ENCODE assay signal across 2 fruit fly cellular contexts in the genomic region with DNA sequence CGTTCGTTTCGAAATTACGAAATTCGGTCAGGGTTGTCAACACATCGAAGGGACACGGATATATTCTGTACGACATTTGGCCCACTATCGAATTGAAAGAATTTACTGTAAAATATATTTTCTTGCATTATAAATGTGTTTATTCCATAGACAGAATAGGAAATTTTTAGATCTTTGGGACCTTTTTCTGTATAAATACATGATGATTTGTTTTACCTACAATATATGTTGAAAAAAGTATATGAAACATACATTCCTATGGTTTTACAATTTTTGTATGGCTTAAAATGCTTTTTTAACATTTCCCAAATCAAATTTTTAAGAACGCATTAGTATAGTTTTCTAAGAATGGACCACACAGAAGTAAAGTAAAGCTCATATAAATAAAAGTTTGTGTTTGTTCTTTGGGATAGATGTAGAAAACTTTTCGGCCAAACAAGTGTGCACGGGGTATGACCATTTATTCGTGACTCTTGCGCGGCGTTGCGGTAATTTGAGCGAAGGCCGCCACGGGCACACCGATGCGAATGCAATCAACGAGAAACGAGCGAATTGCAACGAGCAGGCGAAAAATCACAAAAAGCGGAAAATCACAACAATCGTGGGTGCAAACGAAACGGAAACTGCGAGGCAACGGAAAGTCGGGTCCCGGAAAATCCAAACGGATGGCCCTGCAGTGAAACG.
TF ChIP-seq lines count a peak whose summit lies in the region.

A gene (minus strand): TSS at position 177 of the 684 bp plus-strand sequence.
A gene (minus strand): TSS at position 177 of the 684 bp plus-strand sequence.
A gene (plus strand): TSS at position 540 of the 684 bp plus-strand sequence.

TF ChIP-seq in whole organism, adult, 20 proteins besides CTCF, POLR2A, EP300 and RAD21 (continued from another document):
- no peak for TF ChIP-seq CG5204 (GFP tag; optimal IDR thresholded peaks at IDR 0.05; lab: Kevin White, UChicago)
- peak; percentile 34 for TF ChIP-seq CG11617 (GFP tag; optimal IDR thresholded peaks at IDR 0.05; lab: Kevin White, UChicago)
- TF ChIP-seq pad (GFP tag; optimal IDR thresholded peaks at IDR 0.05; lab: Kevin White, UChicago) = no peak

TF ChIP-seq in whole organism, embryonic, 481 proteins besides CTCF, POLR2A, EP300 and RAD21 (continued from another document and continues in another):
- TF ChIP-seq Sry-δ (GFP tag; optimal IDR thresholded peaks at IDR 0.05; lab: Kevin White, UChicago) (peak; percentile 60), CG4730 (GFP tag; IDR thresholded peaks at IDR 0.05; lab: Robert Waterston, UW) (no peak), tap (tag; optimal IDR thresholded peaks at IDR 0.05; lab: Kevin White, UChicago) (no peak), Myb (GFP tag; optimal IDR thresholded peaks at IDR 0.05; lab: Kevin White, UChicago) (peak; percentile 41), ab (GFP tag; optimal IDR thresholded peaks at IDR 0.05; lab: Kevin White, UChicago) (no peak), CG4617 (GFP tag; optimal IDR thresholded peaks at IDR 0.05; lab: Kevin White, UChicago; ENCODE audit: borderline replicate concordance) (peak; percentile 58), Max (GFP tag; optimal IDR thresholded peaks at IDR 0.05; lab: Kevin White, UChicago) (no peak), CG2889 (GFP tag; IDR thresholded peaks at IDR 0.05; lab: Robert Waterston, UW) (no peak), CG12104 (GFP tag; optimal IDR thresholded peaks at IDR 0.05; lab: Kevin White, UChicago) (peak; percentile 24), hth (optimal IDR thresholded peaks at IDR 0.05; lab: Kevin White, UChicago) (no peak), CG11560 (tag; IDR thresholded peaks at IDR 0.05; lab: Robert Waterston, UW) (no peak), dmrt11E (tag; optimal IDR thresholded peaks at IDR 0.05; lab: Kevin White, UChicago) (no peak), vvl (GFP tag; IDR thresholded peaks at IDR 0.05; lab: Robert Waterston, UW) (peak; percentile 21; the same call in 1 of the 2 replicates), CG14710 (tag; optimal IDR thresholded peaks at IDR 0.05; lab: Kevin White, UChicago) (peak; percentile 80), gsb (GFP tag; IDR thresholded peaks at IDR 0.05; lab: Robert Waterston, UW) (no peak), wdn (GFP tag; IDR thresholded peaks at IDR 0.05; lab: Robert Waterston, UW) (no peak), tll (GFP tag; optimal IDR thresholded peaks at IDR 0.05; lab: Kevin White, UChicago) (peak in 1 of 2 experiments; percentile 25), br (optimal IDR thresholded peaks at IDR 0.05; lab: Kevin White, UChicago) (no peak), CG18476 (GFP tag; optimal IDR thresholded peaks at IDR 0.05; lab: Kevin White, UChicago) (peak; percentile 6), CG17328 (GFP tag; IDR thresholded peaks at IDR 0.05; lab: Robert Waterston, UW) (no peak), Hr3 (GFP tag; optimal IDR thresholded peaks at IDR 0.05; lab: Kevin White, UChicago) (peak; percentile 53), CG34422 (GFP tag; IDR thresholded peaks at IDR 0.05; lab: Robert Waterston, UW) (peak; percentile 35; the same call in 1 of the 3 replicates), CG17568 (GFP tag; optimal IDR thresholded peaks at IDR 0.05; lab: Kevin White, UChicago) (no peak), gt (GFP tag; IDR thresholded peaks at IDR 0.05; lab: Robert Waterston, UW) (no peak), bcd (GFP tag; optimal IDR thresholded peaks at IDR 0.05; lab: Kevin White, UChicago) (no peak), HLH4C (GFP tag; IDR thresholded peaks at IDR 0.05; lab: Robert Waterston, UW; ENCODE audit: partially characterized antibody) (0 out of 3 replicates have a peak, but pooled peaks have one; percentile 28), ara (GFP tag; IDR thresholded peaks at IDR 0.05; lab: Robert Waterston, UW) (no peak), CG1647 (GFP tag; optimal IDR thresholded peaks at IDR 0.05; lab: Kevin White, UChicago) (no peak), CG7963 (GFP tag; IDR thresholded peaks at IDR 0.05; lab: Robert Waterston, UW; ENCODE audit: partially characterized antibody) (0 out of 3 replicates have a peak, but pooled peaks have one; percentile 48), CG13123 (GFP tag; optimal IDR thresholded peaks at IDR 0.05; lab: Kevin White, UChicago) (no peak), pnt (GFP tag; optimal IDR thresholded peaks at IDR 0.05; lab: Kevin White, UChicago) (no peak), zfh1 (GFP tag; IDR thresholded peaks at IDR 0.05; lab: Robert Waterston, UW) (no peak), ftz-f1 (GFP tag; optimal IDR thresholded peaks at IDR 0.05; lab: Kevin White, UChicago) (no peak), al (GFP tag; IDR thresholded peaks at IDR 0.05; lab: Robert Waterston, UW) (peak; percentile 26; the same call in 1 of the 2 replicates), Camta (GFP tag; optimal IDR thresholded peaks at IDR 0.05; lab: Kevin White, UChicago) (peak; percentile 40), CG6654 (GFP tag; optimal IDR thresholded peaks at IDR 0.05; lab: Kevin White, UChicago) (no peak), ssp (GFP tag; IDR thresholded peaks at IDR 0.05; lab: Robert Waterston, UW) (peak; percentile 96), trem (tag; optimal IDR thresholded peaks at IDR 0.05; lab: Kevin White, UChicago) (peak; percentile 38), schlank (tag; optimal IDR thresholded peaks at IDR 0.05; lab: Kevin White, UChicago) (no peak), CG5180 (GFP tag; optimal IDR thresholded peaks at IDR 0.05; lab: Kevin White, UChicago) (no peak), Dfd (GFP tag; optimal IDR thresholded peaks at IDR 0.05; lab: Kevin White, UChicago) (no peak), CG11456 (GFP tag; IDR thresholded peaks at IDR 0.05; lab: Robert Waterston, UW) (peak; percentile 25; the same call in 2 of the 3 replicates), chif (GFP tag; optimal IDR thresholded peaks at IDR 0.05; lab: Kevin White, UChicago) (peak in 1 of 2 experiments; percentile 7), Hey (tag; optimal IDR thresholded peaks at IDR 0.05; lab: Kevin White, UChicago) (no peak), CG15601 (tag; optimal IDR thresholded peaks at IDR 0.05; lab: Kevin White, UChicago) (no peak), hkb (optimal IDR thresholded peaks at IDR 0.05; lab: Kevin White, UChicago) (no peak), hkb (GFP tag; IDR thresholded peaks at IDR 0.05; lab: Robert Waterston, UW) (no peak), nmo (GFP tag; optimal IDR thresholded peaks at IDR 0.05; lab: Kevin White, UChicago) (peak; percentile 45), CG15514 (GFP tag; optimal IDR thresholded peaks at IDR 0.05; lab: Kevin White, UChicago) (peak; percentile 42), Scr (GFP tag; IDR thresholded peaks at IDR 0.05; lab: Robert Waterston, UW; ENCODE audit: partially characterized antibody) (peak; percentile 52), CG12219 (GFP tag; optimal IDR thresholded peaks at IDR 0.05; lab: Kevin White, UChicago) (no peak), CG6254 (GFP tag; optimal IDR thresholded peaks at IDR 0.05; lab: Kevin White, UChicago) (no peak), CG6683 (GFP tag; optimal IDR thresholded peaks at IDR 0.05; lab: Kevin White, UChicago) (no peak), CG10431 (GFP tag; optimal IDR thresholded peaks at IDR 0.05; lab: Kevin White, UChicago) (no peak), aop (GFP tag; IDR thresholded peaks at IDR 0.05; lab: Robert Waterston, UW) (no peak), CG16815 (GFP tag; optimal IDR thresholded peaks at IDR 0.05; lab: Kevin White, UChicago) (no peak), cato (GFP tag; optimal IDR thresholded peaks at IDR 0.05; lab: Kevin White, UChicago; ENCODE audit: borderline replicate concordance) (peak; percentile 7), YL-1 (GFP tag; optimal IDR thresholded peaks at IDR 0.05; lab: Kevin White, UChicago) (peak; percentile 43), CG6854 (GFP tag; optimal IDR thresholded peaks at IDR 0.05; lab: Kevin White, UChicago) (no peak), CG18619 (GFP tag; optimal IDR thresholded peaks at IDR 0.05; lab: Kevin White, UChicago) (no peak), CG8089 (GFP tag; optimal IDR thresholded peaks at IDR 0.05; lab: Kevin White, UChicago) (peak; percentile 17), ap (GFP tag; IDR thresholded peaks at IDR 0.05; lab: Robert Waterston, UW) (no peak), CG10959 (GFP tag; IDR thresholded peaks at IDR 0.05; lab: Robert Waterston, UW) (no peak), fu2 (GFP tag; optimal IDR thresholded peaks at IDR 0.05; lab: Kevin White, UChicago) (peak; percentile 16), Bgb (GFP tag; IDR thresholded peaks at IDR 0.05; lab: Robert Waterston, UW; ENCODE audit: partially characterized antibody) (peak; percentile 46), Bteb2 (GFP tag; optimal IDR thresholded peaks at IDR 0.05; lab: Kevin White, UChicago) (no peak), CG42726 (GFP tag; IDR thresholded peaks at IDR 0.05; lab: Robert Waterston, UW; ENCODE audit: partially characterized antibody) (peak; percentile 51; the same call in 1 of the 2 replicates), chinmo (GFP tag; IDR thresholded peaks at IDR 0.05; lab: Robert Waterston, UW; ENCODE audit: partially characterized antibody) (peak; percentile 80; the same call in 2 of the 4 replicates), CG2120 (GFP tag; optimal IDR thresholded peaks at IDR 0.05; lab: Kevin White, UChicago) (peak; percentile 42), gfzf (GFP tag; optimal IDR thresholded peaks at IDR 0.05; lab: Kevin White, UChicago) (peak; percentile 93), CG30403 (GFP tag; optimal IDR thresholded peaks at IDR 0.05; lab: Kevin White, UChicago) (peak; percentile 47), Six4 (GFP tag; optimal IDR thresholded peaks at IDR 0.05; lab: Kevin White, UChicago) (no peak), CG11696 (GFP tag; IDR thresholded peaks at IDR 0.05; lab: Robert Waterston, UW) (no peak), dmrt99B (tag; optimal IDR thresholded peaks at IDR 0.05; lab: Kevin White, UChicago) (no peak), CG17361 (GFP tag; IDR thresholded peaks at IDR 0.05; lab: Robert Waterston, UW) (no peak), Asciz (GFP tag; optimal IDR thresholded peaks at IDR 0.05; lab: Kevin White, UChicago) (no peak), lola (GFP tag; optimal IDR thresholded peaks at IDR 0.05; lab: Kevin White, UChicago) (peak in 1 of 3 experiments; percentile 52), gsb-n (tag; optimal IDR thresholded peaks at IDR 0.05; lab: Kevin White, UChicago) (no peak), Nf-YA (GFP tag; IDR thresholded peaks at IDR 0.05; lab: Robert Waterston, UW) (no peak), Abd-B (GFP tag; optimal IDR thresholded peaks at IDR 0.05; lab: Kevin White, UChicago) (peak; percentile 39), crp (GFP tag; optimal IDR thresholded peaks at IDR 0.05; lab: Kevin White, UChicago) (no peak), lov (optimal IDR thresholded peaks at IDR 0.05; lab: Kevin White, UChicago) (no peak), lov (GFP tag; IDR thresholded peaks at IDR 0.05; lab: Robert Waterston, UW) (no peak), CG3995 (GFP tag; optimal IDR thresholded peaks at IDR 0.05; lab: Kevin White, UChicago) (peak; percentile 83), Lim3 (GFP tag; IDR thresholded peaks at IDR 0.05; lab: Robert Waterston, UW) (no peak), Dbx (GFP tag; IDR thresholded peaks at IDR 0.05; lab: Robert Waterston, UW) (no peak), sob (GFP tag; IDR thresholded peaks at IDR 0.05; lab: Robert Waterston, UW) (no peak; the same call in 1 of the 2 replicates), CG2129 (GFP tag; IDR thresholded peaks at IDR 0.05; lab: Robert Waterston, UW; ENCODE audit: partially characterized antibody) (no peak), CHES-1-like (GFP tag; optimal IDR thresholded peaks at IDR 0.05; lab: Kevin White, UChicago) (peak; percentile 0), Blimp-1 (GFP tag; optimal IDR thresholded peaks at IDR 0.05; lab: Kevin White, UChicago) (no peak), CG17912 (GFP tag; optimal IDR thresholded peaks at IDR 0.05; lab: Kevin White, UChicago) (no peak), CG6791 (GFP tag; IDR thresholded peaks at IDR 0.05; lab: Robert Waterston, UW; ENCODE audit: partially characterized antibody) (peak; percentile 42; the same call in 1 of the 3 replicates), CG17186 (GFP tag; optimal IDR thresholded peaks at IDR 0.05; lab: Kevin White, UChicago) (peak; percentile 88), NC2α (GFP tag; optimal IDR thresholded peaks at IDR 0.05; lab: Kevin White, UChicago) (no peak), CG1024 (GFP tag; IDR thresholded peaks at IDR 0.05; lab: Robert Waterston, UW) (peak; percentile 53; the same call in 1 of the 2 replicates), NfI (GFP tag; optimal IDR thresholded peaks at IDR 0.05; lab: Kevin White, UChicago) (no peak), tna (GFP tag; IDR thresholded peaks at IDR 0.05; lab: Robert Waterston, UW; ENCODE audit: partially characterized antibody) (no peak), Hr51 (GFP tag; optimal IDR thresholded peaks at IDR 0.05; lab: Kevin White, UChicago) (no peak), sens (GFP tag; lab: Kevin White, UChicago) (peak; percentile 54), CG31388 (GFP tag; optimal IDR thresholded peaks at IDR 0.05; lab: Kevin White, UChicago) (no peak), phol (tag; optimal IDR thresholded peaks at IDR 0.05; lab: Kevin White, UChicago) (peak; percentile 56), gce (GFP tag; IDR thresholded peaks at IDR 0.05; lab: Robert Waterston, UW) (no peak), Tbp (GFP tag; optimal IDR thresholded peaks at IDR 0.05; lab: Kevin White, UChicago) (no peak), bab2 (GFP tag; optimal IDR thresholded peaks at IDR 0.05; lab: Kevin White, UChicago) (peak; percentile 39), B-H1 (GFP tag; IDR thresholded peaks at IDR 0.05; lab: Robert Waterston, UW) (no peak), Sry-β (GFP tag; optimal IDR thresholded peaks at IDR 0.05; lab: Kevin White, UChicago) (no peak), trh (GFP tag; optimal IDR thresholded peaks at IDR 0.05; lab: Kevin White, UChicago) (no peak), CG10366 (GFP tag; IDR thresholded peaks at IDR 0.05; lab: Robert Waterston, UW) (no peak), CG3726 (GFP tag; IDR thresholded peaks at IDR 0.05; lab: Robert Waterston, UW) (no peak), Eip74EF (GFP tag; optimal IDR thresholded peaks at IDR 0.05; lab: Kevin White, UChicago) (no peak), HmgZ (tag; optimal IDR thresholded peaks at IDR 0.05; lab: Kevin White, UChicago) (peak; percentile 2), esg (GFP tag; conservative IDR thresholded peaks at IDR 0.05; lab: Robert Waterston, UW) (no peak), CkIIα-i1 (GFP tag; IDR thresholded peaks at IDR 0.05; lab: Robert Waterston, UW) (no peak), Chrac-16 (GFP tag; optimal IDR thresholded peaks at IDR 0.05; lab: Kevin White, UChicago) (no peak), Lhr (GFP tag; optimal IDR thresholded peaks at IDR 0.05; lab: Kevin White, UChicago) (no peak), Hr39 (optimal IDR thresholded peaks at IDR 0.05; lab: Kevin White, UChicago) (no peak), CG10654 (GFP tag; optimal IDR thresholded peaks at IDR 0.05; lab: Kevin White, UChicago) (peak; percentile 12), az2 (GFP tag; optimal IDR thresholded peaks at IDR 0.05; lab: Kevin White, UChicago) (peak; percentile 30), CG7745 (tag; optimal IDR thresholded peaks at IDR 0.05; lab: Kevin White, UChicago) (no peak)
